Worm (Caenorhabditis elegans): Measurements from ENCODE around the gene dmsr-10.

Gene dmsr-10

DNA sequence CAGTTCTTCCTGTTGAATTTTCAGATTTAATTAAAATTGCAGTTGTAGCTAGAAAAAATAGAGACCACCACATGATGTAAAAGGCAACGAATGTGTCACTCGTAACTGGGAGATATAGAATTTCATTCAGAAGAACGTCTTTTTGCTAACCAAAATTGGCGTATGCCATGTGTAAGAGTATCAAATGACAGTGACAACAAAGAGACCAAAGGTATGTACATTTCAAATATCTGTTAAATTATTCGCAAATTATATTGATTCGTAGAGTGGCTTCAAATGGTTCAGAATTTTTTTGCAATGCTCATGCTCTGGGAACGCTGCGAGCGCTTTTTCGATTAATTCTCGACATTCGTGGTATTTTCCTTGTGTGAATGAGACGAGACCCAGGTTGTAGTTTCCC, 39.4 kb downstream of the dmsr-10 start, which contains the start of gene T25F10.4:
Gene T25F10.4, minus strand, starts transcription at position 101 of the 400 bp plus-strand sequence.
- no peak for TF ChIP-seq nhr-28 (tag; optimal IDR thresholded peaks at IDR 0.05)
- no peak for TF ChIP-seq sem-2 (GFP tag; optimal IDR thresholded peaks at IDR 0.05)
- no peak for TF ChIP-seq zip-8 (tag; optimal IDR thresholded peaks at IDR 0.05)
- TF ChIP-seq elt-3 (tag; optimal IDR thresholded peaks at IDR 0.05) = no peak
- TF ChIP-seq snpc-4 (tag; optimal IDR thresholded peaks at IDR 0.05) = no peak
- TF ChIP-seq ceh-43 (GFP tag; optimal IDR thresholded peaks at IDR 0.05) = no peak
- TF ChIP-seq tbx-8 (GFP tag; optimal IDR thresholded peaks at IDR 0.05) = no peak
- no peak for TF ChIP-seq elt-1 (tag; optimal IDR thresholded peaks at IDR 0.05; ENCODE audit: borderline replicate concordance, insufficient read depth)
- TF ChIP-seq mep-1 (tag; optimal IDR thresholded peaks at IDR 0.05) = no peak
- TF ChIP-seq mls-2 (tag; optimal IDR thresholded peaks at IDR 0.05) = no peak
- no peak for TF ChIP-seq bed-3 (GFP tag; optimal IDR thresholded peaks at IDR 0.05)
- TF ChIP-seq nhr-2 (tag; optimal IDR thresholded peaks at IDR 0.05) = no peak
- no peak for TF ChIP-seq ham-2 (GFP tag; optimal IDR thresholded peaks at IDR 0.05)

DNA sequence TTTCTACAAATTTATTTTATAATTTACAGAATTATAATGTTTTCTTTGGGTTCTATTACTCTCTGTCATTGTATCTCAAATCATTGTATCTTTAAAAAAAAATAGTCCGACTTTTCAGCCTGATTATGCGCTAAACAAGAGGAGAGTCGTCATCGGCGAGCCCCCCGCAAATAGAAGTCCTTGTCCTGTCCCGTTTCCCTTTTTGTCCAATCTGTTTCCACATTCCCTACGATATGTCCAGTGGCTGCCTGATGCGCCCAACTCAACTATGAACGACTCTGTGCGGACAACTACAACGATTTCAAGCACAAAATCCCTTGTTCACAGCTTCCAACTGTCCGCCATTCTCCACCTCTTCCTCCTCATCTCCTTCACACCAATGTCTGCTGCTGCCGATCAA, 43.7 kb downstream of the dmsr-10 start, which contains the start of gene dbl-1:
Gene dbl-1, plus strand, starts transcription at position 119 of the 400 bp plus-strand sequence.
- TF ChIP-seq bed-3 (GFP tag; optimal IDR thresholded peaks at IDR 0.05) (no peak), ham-2 (GFP tag; optimal IDR thresholded peaks at IDR 0.05) (no peak), snpc-4 (tag; optimal IDR thresholded peaks at IDR 0.05) (no peak), lsy-2 (tag; optimal IDR thresholded peaks at IDR 0.05) (no peak), nhr-237 (tag; optimal IDR thresholded peaks at IDR 0.05) (no peak), flh-1 (GFP tag; optimal IDR thresholded peaks at IDR 0.05) (no peak), unc-39 (tag; optimal IDR thresholded peaks at IDR 0.05) (no peak), ces-1 (GFP tag; optimal IDR thresholded peaks at IDR 0.05) (no peak), drap-1 (GFP tag; optimal IDR thresholded peaks at IDR 0.05) (no peak), ceh-43 (GFP tag; optimal IDR thresholded peaks at IDR 0.05) (no peak), nhr-12 (tag; optimal IDR thresholded peaks at IDR 0.05) (no peak), ceh-39 (tag; optimal IDR thresholded peaks at IDR 0.05) (no peak), elt-1 (tag; optimal IDR thresholded peaks at IDR 0.05; ENCODE audit: borderline replicate concordance, insufficient read depth) (no peak)

DNA sequence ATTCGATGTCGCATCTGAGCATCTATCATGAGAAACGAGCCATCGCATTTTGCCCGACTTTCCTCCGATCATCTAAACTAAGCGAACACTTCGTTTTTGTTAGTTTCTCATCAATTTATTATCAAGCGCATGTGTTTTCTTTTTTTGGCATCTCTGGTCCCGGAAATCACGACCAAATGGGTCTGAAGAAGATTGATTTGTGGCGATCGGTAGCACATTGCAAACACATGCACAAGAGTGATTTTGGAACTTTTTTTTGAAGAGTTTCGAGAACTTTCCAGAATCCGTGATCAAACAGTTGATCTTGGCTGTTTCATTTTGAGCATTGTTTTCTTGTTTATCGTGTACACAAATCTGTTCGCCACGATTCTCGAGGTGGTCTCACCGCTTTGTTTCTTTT, 48.5 kb downstream of the dmsr-10 start:
- TF ChIP-seq nhr-12 (tag; optimal IDR thresholded peaks at IDR 0.05) (no peak), drap-1 (GFP tag; optimal IDR thresholded peaks at IDR 0.05) (no peak), nhr-76 (tag; optimal IDR thresholded peaks at IDR 0.05) (no peak), ces-1 (GFP tag; optimal IDR thresholded peaks at IDR 0.05) (no peak), lin-13 (tag; optimal IDR thresholded peaks at IDR 0.05) (no peak), mep-1 (tag; optimal IDR thresholded peaks at IDR 0.05) (no peak), mls-2 (tag; optimal IDR thresholded peaks at IDR 0.05) (no peak), sem-2 (GFP tag; optimal IDR thresholded peaks at IDR 0.05) (no peak), zip-8 (tag; optimal IDR thresholded peaks at IDR 0.05) (no peak), unc-39 (tag; optimal IDR thresholded peaks at IDR 0.05) (no peak), tbx-8 (GFP tag; optimal IDR thresholded peaks at IDR 0.05) (no peak)

DNA sequence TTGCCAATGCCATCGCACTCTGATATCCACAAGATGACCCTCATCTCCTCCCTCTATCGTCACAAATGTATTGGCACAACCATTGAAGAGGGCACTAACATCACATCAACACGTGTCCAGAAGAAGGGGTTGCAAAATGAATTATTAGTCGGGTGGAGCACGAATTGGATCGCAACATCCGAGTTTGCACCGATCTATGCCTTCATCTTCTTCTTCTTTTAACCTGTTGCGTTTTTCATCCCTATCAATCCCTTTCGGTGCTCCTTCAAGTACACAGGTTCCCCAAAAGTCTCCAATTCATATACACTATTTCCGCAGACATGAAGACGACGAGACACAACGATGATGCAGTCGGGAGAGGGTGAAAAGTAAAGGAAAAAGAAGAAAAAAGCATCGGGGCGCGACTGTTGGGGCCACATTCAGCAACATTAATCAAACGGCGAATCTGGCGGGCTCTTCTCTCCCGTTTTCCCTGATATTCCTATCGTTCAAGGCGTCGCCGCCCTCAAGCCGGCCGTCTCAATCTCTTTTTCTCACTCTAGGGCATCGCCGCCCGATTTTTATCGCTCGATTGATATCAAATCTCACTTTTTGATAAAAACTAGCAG, 50.2 kb downstream of the dmsr-10 start:
- TF ChIP-seq ceh-83 (GFP tag; optimal IDR thresholded peaks at IDR 0.05) (no peak), lin-32 (GFP tag; optimal IDR thresholded peaks at IDR 0.05) (no peak), unc-39 (tag; optimal IDR thresholded peaks at IDR 0.05) (no peak), zip-8 (tag; optimal IDR thresholded peaks at IDR 0.05) (no peak), unc-120 (tag; optimal IDR thresholded peaks at IDR 0.05; ENCODE audit: poor library complexity, severe bottlenecking) (peak; percentile 65), hlh-1 (tag; optimal IDR thresholded peaks at IDR 0.05) (peak; percentile 32)
